Worm (Caenorhabditis elegans): ENCODE measurements around the gene snu-13.

DNA sequence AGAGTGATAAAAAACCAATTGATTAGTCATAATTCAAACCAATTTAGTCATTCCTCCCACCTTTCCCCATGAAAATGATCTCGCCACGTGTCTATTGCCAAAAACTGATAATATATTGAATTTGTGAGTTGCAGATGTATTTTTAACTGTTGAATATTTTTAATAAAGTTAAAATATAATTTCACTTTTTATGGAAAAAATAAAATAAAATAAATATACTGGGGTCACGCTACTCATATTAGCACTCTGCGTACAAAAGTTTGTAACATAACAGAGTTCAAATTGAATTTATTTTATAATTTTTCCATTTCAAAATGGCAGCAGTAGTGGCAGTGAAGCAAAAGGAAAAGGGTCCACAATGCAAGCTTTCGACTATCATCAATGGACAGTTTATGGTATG lies 40.3 kb downstream of the snu-13 start, which contains the start of gene C14A4.13:
- TF ChIP-seq skn-1 (tag; optimal IDR thresholded peaks at IDR 0.05) (no peak), irx-1 (tag; optimal IDR thresholded peaks at IDR 0.05) (no peak), unc-130 (tag; optimal IDR thresholded peaks at IDR 0.05) (no peak), fos-1 (tag; optimal IDR thresholded peaks at IDR 0.05) (no peak)

Measured in whole organism, L1 larva.